Worm (Caenorhabditis elegans): ENCODE results near the gene C14C10.1.

ce11 chrV:12629743-12630142, 41.6 kb downstream of the C14C10.1 start, which contains the start of gene F56H9.6:
- TF ChIP-seq fkh-10 (GFP tag; optimal IDR thresholded peaks at IDR 0.05), result no peak
- no peak for TF ChIP-seq nhr-84 (tag; optimal IDR thresholded peaks at IDR 0.05)
- no peak for TF ChIP-seq nhr-77 (tag; optimal IDR thresholded peaks at IDR 0.05)
- TF ChIP-seq nhr-28 (tag; optimal IDR thresholded peaks at IDR 0.05), result no peak
- no peak for TF ChIP-seq unc-62 (GFP tag; optimal IDR thresholded peaks at IDR 0.05)
